Worm (Caenorhabditis elegans) whole organism, L1 larva: Measurements from ENCODE around the gene acs-7.

Experiments used
- ama-1 ChIP-seq: fragments of 150-350 bp; optimal IDR thresholded peaks from 2 replicates; lab custom pipeline; 2014
- dpl-1 ChIP-seq, 3 experiments: fragments of 150-350 bp in 2 of 3; sonication (generic microtip) in 1 of 3; optimal IDR thresholded peaks; 2 replicates each; lab custom pipeline; 2014 to 2017; ENCODE audit warnings: missing biosample characterization in 3 of 3, missing genetic modification characterization in 3 of 3, missing genetic modification reagents in 3 of 3
- egl-27 ChIP-seq, 2 experiments: fragments of 150-350 bp in 1 of 2; sonication (generic microtip); optimal IDR thresholded peaks; 3 replicates each; lab custom pipeline; 2017 to 2018; ENCODE audit warnings: missing biosample characterization in 2 of 2, missing genetic modification characterization in 2 of 2, missing genetic modification reagents in 2 of 2
- lin-39 ChIP-seq: fragments of 150-350 bp; optimal IDR thresholded peaks from 2 replicates; lab custom pipeline; 2014; ENCODE audit warnings: missing biosample characterization, missing genetic modification reagents, missing genetic modification characterization
- pag-3 ChIP-seq: sonication (generic microtip); optimal IDR thresholded peaks from 2 replicates; lab custom pipeline; 2017; ENCODE audit warnings: missing genetic modification characterization, mild to moderate bottlenecking, missing compliant biosample characterization, antibody characterized with exemption, borderline replicate concordance; ENCODE audit not compliant: insufficient read depth
- snpc-4 ChIP-seq: fragments of 150-350 bp; optimal IDR thresholded peaks from 2 replicates; lab custom pipeline; 2014; ENCODE audit warnings: missing biosample characterization, missing genetic modification characterization
- tbx-2 ChIP-seq: sonication (generic microtip); optimal IDR thresholded peaks from 2 replicates; lab custom pipeline; 2016; ENCODE audit warnings: missing genetic modification characterization, missing compliant biosample characterization
- unc-98 ChIP-seq: fragments of 200-800 bp; sonication (Bioruptor generic); IDR thresholded peaks from 2 replicates; pipeline ENCODE4 v1.3.6; 2022; ENCODE audit warnings: missing genetic modification characterization, missing compliant biosample characterization
- zag-1 ChIP-seq: fragments of 150-350 bp; optimal IDR thresholded peaks from 2 replicates; lab custom pipeline; 2014; ENCODE audit warnings: missing biosample characterization, missing genetic modification characterization

- no peak for TF ChIP-seq pag-3 (tag; lab: Kevin White, UChicago)
- TF ChIP-seq snpc-4, result no peak
- no peak for TF ChIP-seq unc-98 (GFP tag; lab: Robert Waterston, UW)
- no peak for TF ChIP-seq zag-1
- no peak for TF ChIP-seq tbx-2 (tag; lab: Kevin White, UChicago)
- TF ChIP-seq egl-27 (tag; optimal IDR thresholded peaks at IDR 0.05; lab: Kevin White, UChicago), result no peak
- TF ChIP-seq lin-39 (tag; lab: Kevin White, UChicago), result no peak
- no peak for TF ChIP-seq ama-1 (lab: Kevin White, UChicago)
- no peak for TF ChIP-seq dpl-1 (GFP tag; optimal IDR thresholded peaks at IDR 0.05; lab: Kevin White, UChicago)
These were observed 33.1 kb downstream of the acs-7 start, which contains the start of gene eat-3 for ce11 chrII:9324824-9325351.
